Fruit fly (Drosophila melanogaster) whole organism, pupa: ENCODE measurements around the gene CG1504.

ENCODE experiments used
- CG17806 ChIP-seq: fragments of 200-800 bp; sonication (Bioruptor generic); optimal IDR thresholded peaks from 2 replicates; lab custom pipeline; 2018; ENCODE audit warnings: missing biosample characterization, mild to moderate bottlenecking, missing genetic modification characterization, moderate library complexity
- CG32121 ChIP-seq: fragments of 200-800 bp; sonication (Bioruptor generic); IDR thresholded peaks from 2 replicates; pipeline ENCODE4 v1.3.6; 2022; ENCODE audit warnings: missing biosample characterization, missing genetic modification characterization
- CG34367 ChIP-seq: fragments of 200-800 bp; sonication (Bioruptor generic); optimal IDR thresholded peaks from 2 replicates; lab custom pipeline; 2018; ENCODE audit warnings: missing biosample characterization, mild to moderate bottlenecking, missing genetic modification characterization
- CG8159 ChIP-seq: fragments of 200-800 bp; sonication (Bioruptor generic); optimal IDR thresholded peaks from 3 replicates; lab custom pipeline; 2018; ENCODE audit warnings: missing biosample characterization, mild to moderate bottlenecking, missing genetic modification characterization, moderate library complexity
- Snoo ChIP-seq: fragments of 200-800 bp; sonication (Bioruptor generic); optimal IDR thresholded peaks from 3 replicates; lab custom pipeline; 2017; ENCODE audit warnings: missing biosample characterization, mild to moderate bottlenecking, missing genetic modification characterization, inconsistent platforms

DNA sequence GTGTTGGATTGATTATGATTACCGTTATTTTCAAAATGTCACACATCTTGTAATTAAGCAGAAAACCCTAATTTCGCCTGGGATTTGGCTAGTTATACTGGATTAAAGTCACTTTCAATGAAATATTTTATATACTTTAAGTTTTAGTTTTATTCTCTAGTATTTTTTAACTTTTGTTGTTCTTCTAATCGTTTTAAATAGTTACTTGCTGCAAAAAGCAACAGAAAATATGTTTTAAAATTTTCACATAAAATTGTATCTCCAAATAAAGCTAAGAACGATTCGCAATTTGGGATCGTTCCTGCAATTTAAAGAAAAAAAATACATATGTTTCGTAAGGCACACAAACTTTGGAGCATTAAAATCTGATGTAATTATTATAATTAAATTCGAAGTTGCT, 60.5 kb downstream of the CG1504 start, which contains the start of gene Inx6:
- TF ChIP-seq CG32121 (GFP tag; lab: Robert Waterston, UW) (no peak), CG17806 (tag; lab: Kevin White, UChicago) (no peak), Snoo (tag; lab: Kevin White, UChicago) (no peak), CG34367 (no peak), CG8159 (tag; lab: Kevin White, UChicago) (no peak)
